Worm (Caenorhabditis elegans): ENCODE data around the gene T12A7.10.

- TF ChIP-seq nhr-23 (tag; optimal IDR thresholded peaks at IDR 0.05), result no peak
- TF ChIP-seq nhr-12 (tag; optimal IDR thresholded peaks at IDR 0.05), result no peak
- TF ChIP-seq nhr-237 (tag; optimal IDR thresholded peaks at IDR 0.05), result no peak
- TF ChIP-seq aly-2 (tag; optimal IDR thresholded peaks at IDR 0.05), result no peak
- TF ChIP-seq elt-3 (tag; optimal IDR thresholded peaks at IDR 0.05), result no peak
- TF ChIP-seq nhr-77 (tag; optimal IDR thresholded peaks at IDR 0.05), result no peak
- TF ChIP-seq zag-1 (tag; optimal IDR thresholded peaks at IDR 0.05), result no peak
- TF ChIP-seq ceh-9 (tag; optimal IDR thresholded peaks at IDR 0.05), result no peak
- no peak for TF ChIP-seq R02D3.7 (tag; optimal IDR thresholded peaks at IDR 0.05)
- TF ChIP-seq ama-1 (optimal IDR thresholded peaks at IDR 0.05), result no peak
- TF ChIP-seq unc-62 (GFP tag; optimal IDR thresholded peaks at IDR 0.05), result no peak
Observed at ce11 chrIV:11723255-11723654, 31.6 kb downstream of the T12A7.10 start.

Data from whole organism, L3 larva.